Fruit fly (Drosophila melanogaster) whole organism, embryonic: ENCODE data around the gene PIG-Q.

Experiments
- Bdp1 ChIP-seq: fragments of 200-800 bp; sonication (Bioruptor generic); optimal IDR thresholded peaks from 3 replicates; lab custom pipeline; 2016; ENCODE audit warnings: missing biosample characterization, missing genetic modification characterization
- CG11695 ChIP-seq: fragments of 200-800 bp; sonication (Bioruptor generic); IDR thresholded peaks from 3 replicates; pipeline ENCODE4 v1.3.6; 2022; ENCODE audit warnings: missing biosample characterization, missing genetic modification characterization
- CG12299 ChIP-seq: fragments of 200-800 bp; sonication (Bioruptor generic); optimal IDR thresholded peaks from 2 replicates; lab custom pipeline; 2018; ENCODE audit warnings: missing biosample characterization, mild to moderate bottlenecking, missing genetic modification characterization
- CG17328 ChIP-seq: fragments of 200-800 bp; sonication (Bioruptor generic); IDR thresholded peaks from 2 replicates; pipeline ENCODE4 v1.3.6; 2022; ENCODE audit warnings: missing biosample characterization, missing genetic modification characterization
- CG17912 ChIP-seq: fragments of 200-800 bp; sonication (Bioruptor generic); optimal IDR thresholded peaks from 2 replicates; lab custom pipeline; 2018; ENCODE audit warnings: missing biosample characterization, mild to moderate bottlenecking, missing genetic modification characterization
- CG18619 ChIP-seq: fragments of 200-800 bp; sonication (Bioruptor generic); optimal IDR thresholded peaks from 3 replicates; lab custom pipeline; 2017; ENCODE audit warnings: missing biosample characterization, mild to moderate bottlenecking, missing genetic modification characterization
- CG2129 ChIP-seq: fragments of 200-800 bp; sonication (Bioruptor generic); IDR thresholded peaks from 2 replicates; pipeline ENCODE4 v1.3.6; 2022; ENCODE audit warnings: missing biosample characterization, missing genetic modification characterization; ENCODE audit not compliant: partially characterized antibody
- CG2889 ChIP-seq: fragments of 200-800 bp; sonication (Bioruptor generic); IDR thresholded peaks from 3 replicates; pipeline ENCODE4 v1.3.6; 2022; ENCODE audit warnings: missing biosample characterization, missing genetic modification characterization
- CG30403 ChIP-seq: fragments of 200-800 bp; sonication (Bioruptor generic); optimal IDR thresholded peaks from 3 replicates; lab custom pipeline; 2016; ENCODE audit warnings: missing biosample characterization, missing genetic modification characterization
- CG3407 ChIP-seq: fragments of 200-800 bp; sonication (Bioruptor generic); optimal IDR thresholded peaks from 2 replicates; lab custom pipeline; 2018; ENCODE audit warnings: missing biosample characterization, mild to moderate bottlenecking, missing genetic modification characterization
- CG4424 ChIP-seq: fragments of 200-800 bp; sonication (Bioruptor generic); optimal IDR thresholded peaks from 3 replicates; lab custom pipeline; 2016; ENCODE audit warnings: missing biosample characterization, missing genetic modification characterization
- CG4707 ChIP-seq: fragments of 200-800 bp; sonication (Bioruptor generic); optimal IDR thresholded peaks from 2 replicates; lab custom pipeline; 2018; ENCODE audit warnings: missing biosample characterization, mild to moderate bottlenecking, missing genetic modification characterization, moderate library complexity
- CG5245 ChIP-seq: fragments of 200-800 bp; sonication (Bioruptor generic); optimal IDR thresholded peaks from 3 replicates; lab custom pipeline; 2016; ENCODE audit warnings: missing biosample characterization, missing genetic modification characterization
- CG6813 ChIP-seq: fragments of 200-800 bp; sonication (Bioruptor generic); optimal IDR thresholded peaks from 2 replicates; lab custom pipeline; 2017; ENCODE audit warnings: missing biosample characterization, missing genetic modification characterization, mild to moderate bottlenecking, moderate library complexity, missing genetic modification reagents
- CG7987 ChIP-seq: fragments of 200-800 bp; sonication (Bioruptor generic); optimal IDR thresholded peaks from 2 replicates; lab custom pipeline; 2018; ENCODE audit warnings: missing biosample characterization, mild to moderate bottlenecking, missing genetic modification characterization, moderate library complexity
- CG8944 ChIP-seq: fragments of 200-800 bp; sonication (Bioruptor generic); optimal IDR thresholded peaks from 3 replicates; lab custom pipeline; 2016; ENCODE audit warnings: missing biosample characterization, missing genetic modification characterization
- CG9215 ChIP-seq: fragments of 200-800 bp; sonication (Bioruptor generic); IDR thresholded peaks from 2 replicates; pipeline ENCODE4 v1.3.6; 2022; ENCODE audit warnings: missing biosample characterization, missing genetic modification characterization
- CG9437 ChIP-seq: fragments of 200-800 bp; sonication (Bioruptor generic); optimal IDR thresholded peaks from 2 replicates; lab custom pipeline; 2018; ENCODE audit warnings: missing biosample characterization, mild to moderate bottlenecking, missing genetic modification characterization
- CG9817 ChIP-seq: fragments of 200-800 bp; sonication (Bioruptor generic); optimal IDR thresholded peaks from 2 replicates; lab custom pipeline; 2018; ENCODE audit warnings: missing biosample characterization, mild to moderate bottlenecking, missing genetic modification characterization, moderate library complexity
- Chrac-16 ChIP-seq: fragments of 200-800 bp; sonication (Bioruptor generic); optimal IDR thresholded peaks from 3 replicates; lab custom pipeline; 2016; ENCODE audit warnings: missing biosample characterization, missing genetic modification characterization
- Dip3 ChIP-seq: fragments of 200-800 bp; sonication (Bioruptor generic); optimal IDR thresholded peaks from 3 replicates; lab custom pipeline; 2016; ENCODE audit warnings: missing biosample characterization, missing genetic modification characterization
- Dp ChIP-seq: fragments of 200-800 bp; sonication (Bioruptor generic); optimal IDR thresholded peaks from 2 replicates; lab custom pipeline; 2018; ENCODE audit warnings: missing biosample characterization, mild to moderate bottlenecking, missing genetic modification characterization, moderate library complexity
- E2f1 ChIP-seq: fragments of 200-800 bp; sonication (Bioruptor generic); IDR thresholded peaks from 2 replicates; pipeline ENCODE4 v1.3.6; 2022; ENCODE audit warnings: missing biosample characterization, missing genetic modification characterization
- Hand ChIP-seq: fragments of 200-800 bp; sonication (Bioruptor generic); optimal IDR thresholded peaks from 2 replicates; lab custom pipeline; 2017; ENCODE audit warnings: mild to moderate bottlenecking, missing biosample characterization, missing genetic modification reagents, missing genetic modification characterization
- Hr51 ChIP-seq, 2 experiments: fragments of 200-800 bp; sonication (Bioruptor generic); optimal IDR thresholded peaks; 2 replicates in 1 of 2; 3 replicates in 1 of 2; lab custom pipeline; 2016 to 2018; ENCODE audit warnings: missing biosample characterization in 2 of 2, missing genetic modification characterization in 2 of 2, mild to moderate bottlenecking in 1 of 2, moderate library complexity in 1 of 2
- Myb ChIP-seq: fragments of 200-800 bp; sonication (Bioruptor generic); optimal IDR thresholded peaks from 2 replicates; lab custom pipeline; 2016; ENCODE audit warnings: missing biosample characterization, missing genetic modification characterization
- PHDP ChIP-seq: fragments of 200-800 bp; sonication (Bioruptor generic); optimal IDR thresholded peaks from 3 replicates; lab custom pipeline; 2018; ENCODE audit warnings: missing biosample characterization, mild to moderate bottlenecking, missing genetic modification characterization, moderate library complexity
- Trl ChIP-seq, 3 experiments: fragments of >200 bp in 2 of 3; fragments of 200-800 bp in 1 of 3; sonication (Bioruptor generic) in 1 of 3; optimal IDR thresholded peaks; 2 replicates in 1 of 3; 3 replicates in 2 of 3; lab custom pipeline; 2016 to 2017; ENCODE audit warnings: missing biosample characterization in 1 of 3, missing genetic modification characterization in 1 of 3
- amos ChIP-seq: fragments of 200-800 bp; sonication (Bioruptor generic); IDR thresholded peaks from 2 replicates; pipeline ENCODE4 v1.3.6; 2022; ENCODE audit warnings: missing biosample characterization, missing genetic modification characterization; ENCODE audit not compliant: partially characterized antibody
- ase ChIP-seq: fragments of 200-800 bp; sonication (Bioruptor generic); IDR thresholded peaks from 3 replicates; pipeline ENCODE4 v1.3.6; 2022; ENCODE audit warnings: missing biosample characterization, missing genetic modification characterization
- bbx ChIP-seq: fragments of 200-800 bp; sonication (Bioruptor generic); IDR thresholded peaks from 2 replicates; pipeline ENCODE4 v1.3.6; 2022; ENCODE audit warnings: missing biosample characterization, missing genetic modification characterization; ENCODE audit not compliant: partially characterized antibody
- bigmax ChIP-seq: fragments of 200-800 bp; sonication (Bioruptor generic); optimal IDR thresholded peaks from 2 replicates; lab custom pipeline; 2018; ENCODE audit warnings: missing biosample characterization, mild to moderate bottlenecking, missing genetic modification characterization
- bsh ChIP-seq, 2 experiments: fragments of 200-800 bp; sonication (Bioruptor generic); optimal IDR thresholded peaks; 2 replicates each; lab custom pipeline; 2017 to 2018; ENCODE audit warnings: mild to moderate bottlenecking in 2 of 2, missing biosample characterization in 2 of 2, missing genetic modification characterization in 2 of 2, moderate library complexity in 1 of 2
- chn ChIP-seq: fragments of 200-800 bp; sonication (Bioruptor generic); optimal IDR thresholded peaks from 2 replicates; lab custom pipeline; 2016; ENCODE audit warnings: missing biosample characterization, missing genetic modification characterization
- danr ChIP-seq: fragments of 200-800 bp; sonication (Bioruptor generic); IDR thresholded peaks from 2 replicates; pipeline ENCODE4 v1.3.6; 2022; ENCODE audit warnings: missing biosample characterization, missing genetic modification characterization
- ftz-f1 ChIP-seq: fragments of 200-800 bp; sonication (Bioruptor generic); optimal IDR thresholded peaks from 2 replicates; lab custom pipeline; 2016; ENCODE audit warnings: missing biosample characterization, missing genetic modification characterization
- gem ChIP-seq: fragments of 200-800 bp; sonication (Bioruptor generic); optimal IDR thresholded peaks from 2 replicates; lab custom pipeline; 2019; ENCODE audit warnings: missing biosample characterization, mild to moderate bottlenecking, missing genetic modification characterization, moderate library complexity
- gsb ChIP-seq: fragments of 200-800 bp; sonication (Bioruptor generic); IDR thresholded peaks from 2 replicates; pipeline ENCODE4 v1.3.6; 2022; ENCODE audit warnings: missing biosample characterization, missing genetic modification characterization
- insv ChIP-seq, 2 experiments: fragments of 200-800 bp; sonication (Bioruptor generic); optimal IDR thresholded peaks; 3 replicates each; lab custom pipeline; 2016 to 2018; ENCODE audit warnings: missing biosample characterization in 2 of 2, missing genetic modification characterization in 2 of 2
- lov ChIP-seq, 2 experiments: fragments of 200-800 bp in 1 of 2; fragments of >200 bp in 1 of 2; sonication (Bioruptor generic) in 1 of 2; IDR thresholded peaks in 1 of 2; optimal IDR thresholded peaks in 1 of 2; 2 replicates in 1 of 2; 3 replicates in 1 of 2; pipeline versions ENCODE4 v1.3.6 to Lab custom; 2017 to 2022; ENCODE audit warnings: missing biosample characterization in 1 of 2, missing genetic modification characterization in 1 of 2
- so ChIP-seq: fragments of 200-800 bp; sonication (Bioruptor generic); IDR thresholded peaks from 3 replicates; pipeline ENCODE4 v1.3.6; 2022; ENCODE audit warnings: missing biosample characterization, missing genetic modification characterization
- stc ChIP-seq: fragments of 200-800 bp; sonication (Bioruptor generic); IDR thresholded peaks from 2 replicates; pipeline ENCODE4 v1.3.6; 2022; ENCODE audit warnings: missing biosample characterization, missing genetic modification characterization

The PIG-Q gene

dm6 chrX:16391397-16391796 is 32.5 kb downstream of the PIG-Q start, which contains the start of the genes TH1 and mei-41 (continued):
- peak; percentile 83 for TF ChIP-seq CG18619 (GFP tag; lab: Kevin White, UChicago)
- TF ChIP-seq bsh (GFP tag; optimal IDR thresholded peaks at IDR 0.05; lab: Kevin White, UChicago) = peak in 1 of 2 experiments; percentile 91
- peak; percentile 91 for TF ChIP-seq CG2889 (GFP tag; lab: Robert Waterston, UW)
- peak; percentile 80 for TF ChIP-seq CG9437
- TF ChIP-seq bbx = 0 out of 2 replicates have a peak, but pooled peaks have one; percentile 12
- peak; percentile 52 for TF ChIP-seq CG6813 (GFP tag; lab: Kevin White, UChicago)
- TF ChIP-seq E2f1 = peak; percentile 95
- peak; percentile 13 for TF ChIP-seq bigmax (GFP tag; lab: Kevin White, UChicago)
- TF ChIP-seq CG4424 (GFP tag; lab: Kevin White, UChicago) = peak; percentile 76
- no peak for TF ChIP-seq lov (optimal IDR thresholded peaks at IDR 0.05; lab: Kevin White, UChicago)
- peak; percentile 89 for TF ChIP-seq lov (GFP tag; IDR thresholded peaks at IDR 0.05; lab: Robert Waterston, UW)
- peak; percentile 90 for TF ChIP-seq CG30403 (GFP tag; lab: Kevin White, UChicago)
- peak in 1 of 2 experiments; percentile 51 for TF ChIP-seq Hr51 (GFP tag; optimal IDR thresholded peaks at IDR 0.05; lab: Kevin White, UChicago)
- TF ChIP-seq CG9817 (tag; lab: Kevin White, UChicago) = peak; percentile 93
- peak; percentile 55 for TF ChIP-seq ftz-f1 (GFP tag; lab: Kevin White, UChicago)
- TF ChIP-seq Bdp1 (GFP tag; lab: Kevin White, UChicago) = peak; percentile 48
- peak; percentile 82 for TF ChIP-seq so (GFP tag; lab: Robert Waterston, UW)
- peak; percentile 14 for TF ChIP-seq Hand (GFP tag; lab: Kevin White, UChicago)
- peak; percentile 66 for TF ChIP-seq Dip3 (GFP tag; lab: Kevin White, UChicago)
- TF ChIP-seq chn (GFP tag; lab: Kevin White, UChicago) = peak; percentile 59
- TF ChIP-seq Trl (optimal IDR thresholded peaks at IDR 0.05; lab: Kevin White, UChicago) = no peak
- peak; percentile 43 for TF ChIP-seq Trl (GFP tag; optimal IDR thresholded peaks at IDR 0.05; lab: Kevin White, UChicago)
- peak; percentile 88 for TF ChIP-seq Chrac-16 (GFP tag; lab: Kevin White, UChicago)
- peak; percentile 94 for TF ChIP-seq CG9215
- peak; percentile 92 for TF ChIP-seq CG11695
- TF ChIP-seq CG7987 (GFP tag; lab: Kevin White, UChicago) = peak; percentile 56
- peak; percentile 89 for TF ChIP-seq PHDP (tag; lab: Kevin White, UChicago)
- TF ChIP-seq Myb = peak; percentile 12
- peak; percentile 38 for TF ChIP-seq CG17912 (GFP tag; lab: Kevin White, UChicago)
- peak; percentile 64 for TF ChIP-seq CG5245 (GFP tag; lab: Kevin White, UChicago)
- TF ChIP-seq amos (GFP tag; lab: Robert Waterston, UW) = peak; percentile 42
- TF ChIP-seq ase (GFP tag; lab: Robert Waterston, UW) = peak; percentile 93
- peak; percentile 93 for TF ChIP-seq danr (GFP tag; lab: Robert Waterston, UW)
- no peak for TF ChIP-seq CG2129 (GFP tag; lab: Robert Waterston, UW)
- TF ChIP-seq gsb (GFP tag; lab: Robert Waterston, UW) = peak; percentile 86
- peak; percentile 80 for TF ChIP-seq CG12299 (tag; lab: Kevin White, UChicago)
- TF ChIP-seq CG8944 (GFP tag; lab: Kevin White, UChicago) = peak; percentile 7
- peak; percentile 95 for TF ChIP-seq CG17328 (GFP tag; lab: Robert Waterston, UW)
- peak; percentile 52 for TF ChIP-seq Dp (GFP tag; lab: Kevin White, UChicago)
- TF ChIP-seq stc (GFP tag; lab: Robert Waterston, UW) = peak; percentile 89
- peak; percentile 96 for TF ChIP-seq gem (tag; lab: Kevin White, UChicago)
- TF ChIP-seq CG3407 (GFP tag; lab: Kevin White, UChicago) = peak; percentile 74
- TF ChIP-seq CG4707 (GFP tag; lab: Kevin White, UChicago) = peak; percentile 5
- peak in 1 of 2 experiments; percentile 48 for TF ChIP-seq insv (GFP tag; optimal IDR thresholded peaks at IDR 0.05; lab: Kevin White, UChicago)
